Fruit fly (Drosophila melanogaster): Measurements from ENCODE around the gene CG10508.

Gene CG10508

dm6 chr3L:21259257-21259656 lies 49.2 kb downstream of the CG10508 start:
- no peak for TF ChIP-seq Dif (GFP tag; optimal IDR thresholded peaks at IDR 0.05; ENCODE audit: partially characterized antibody)
- TF ChIP-seq psq (GFP tag; optimal IDR thresholded peaks at IDR 0.05), result no peak

dm6 chr3L:21261403-21262164 lies 51.6 kb downstream of the CG10508 start:
- TF ChIP-seq Rel (GFP tag; optimal IDR thresholded peaks at IDR 0.05), result no peak
- peak; percentile 8 for TF ChIP-seq Rel (tag; optimal IDR thresholded peaks at IDR 0.05)
- TF ChIP-seq pan (optimal IDR thresholded peaks at IDR 0.05), result no peak

dm6 chr3L:21262426-21262825 lies 52.4 kb downstream of the CG10508 start:
- TF ChIP-seq Myc (optimal IDR thresholded peaks at IDR 0.05) (peak; percentile 56), lola (GFP tag; optimal IDR thresholded peaks at IDR 0.05) (no peak), sv (GFP tag; optimal IDR thresholded peaks at IDR 0.05) (no peak), ey (GFP tag; optimal IDR thresholded peaks at IDR 0.05) (no peak), dsf (GFP tag; optimal IDR thresholded peaks at IDR 0.05; ENCODE audit: borderline replicate concordance) (no peak)

All from whole organism, wandering third instar larva.